Fruit fly (Drosophila melanogaster) whole organism, prepupa: ENCODE data around the gene Spase25.

Experiments
- Blimp-1 ChIP-seq: fragments of 200-800 bp; sonication (Bioruptor generic); optimal IDR thresholded peaks from 3 replicates; lab custom pipeline; 2017; ENCODE audit warnings: missing biosample characterization, missing genetic modification characterization, mild to moderate bottlenecking, moderate library complexity, missing genetic modification reagents
- CG10631 ChIP-seq: fragments of 200-800 bp; sonication (Bioruptor generic); optimal IDR thresholded peaks from 2 replicates; lab custom pipeline; 2016; ENCODE audit warnings: missing biosample characterization, missing genetic modification characterization
- CG10669 ChIP-seq: fragments of 200-800 bp; sonication (Bioruptor generic); optimal IDR thresholded peaks from 3 replicates; lab custom pipeline; 2018; ENCODE audit warnings: missing biosample characterization, mild to moderate bottlenecking, missing genetic modification characterization, moderate library complexity
- CG11294 ChIP-seq: fragments of 200-800 bp; sonication (Bioruptor generic); IDR thresholded peaks from 2 replicates; pipeline ENCODE4 v1.3.6; 2022; ENCODE audit warnings: missing biosample characterization, missing genetic modification characterization
- CG11762 ChIP-seq: fragments of 200-800 bp; sonication (Bioruptor generic); optimal IDR thresholded peaks from 3 replicates; lab custom pipeline; 2016; ENCODE audit warnings: missing biosample characterization, missing genetic modification characterization; ENCODE audit not compliant: insufficient read depth
- CG11902 ChIP-seq: fragments of 200-800 bp; sonication (Bioruptor generic); optimal IDR thresholded peaks from 3 replicates; lab custom pipeline; 2016; ENCODE audit warnings: missing biosample characterization, missing genetic modification characterization
- CG15336 ChIP-seq: fragments of 200-800 bp; sonication (Bioruptor generic); IDR thresholded peaks from 2 replicates; pipeline ENCODE4 v1.3.6; 2022; ENCODE audit warnings: missing biosample characterization, missing genetic modification characterization
- CG1621 ChIP-seq: fragments of 200-800 bp; sonication (Bioruptor generic); optimal IDR thresholded peaks from 3 replicates; lab custom pipeline; 2018; ENCODE audit warnings: missing biosample characterization, mild to moderate bottlenecking, missing genetic modification characterization
- CG16779 ChIP-seq: fragments of 200-800 bp; sonication (Bioruptor generic); optimal IDR thresholded peaks from 3 replicates; lab custom pipeline; 2017; ENCODE audit warnings: missing biosample characterization, mild to moderate bottlenecking, missing genetic modification characterization
- CG3032 ChIP-seq: fragments of 200-800 bp; optimal IDR thresholded peaks from 2 replicates; lab custom pipeline; 2019; ENCODE audit warnings: missing biosample characterization, mild to moderate bottlenecking, missing genetic modification characterization, moderate library complexity
- CG31627 ChIP-seq: fragments of 200-800 bp; sonication (Bioruptor generic); optimal IDR thresholded peaks from 3 replicates; lab custom pipeline; 2016; ENCODE audit warnings: missing biosample characterization, missing genetic modification characterization
- CG32006 ChIP-seq: fragments of 200-800 bp; sonication (Bioruptor generic); optimal IDR thresholded peaks from 3 replicates; lab custom pipeline; 2017; ENCODE audit warnings: missing biosample characterization, mild to moderate bottlenecking, missing genetic modification characterization
- CG3919 ChIP-seq: fragments of 200-800 bp; sonication (Bioruptor generic); optimal IDR thresholded peaks from 3 replicates; lab custom pipeline; 2016; ENCODE audit warnings: missing biosample characterization, missing genetic modification characterization
- CG4318 ChIP-seq: fragments of 200-800 bp; sonication (Bioruptor generic); optimal IDR thresholded peaks from 3 replicates; lab custom pipeline; 2017; ENCODE audit warnings: missing biosample characterization, mild to moderate bottlenecking, missing genetic modification characterization
- CG6163 ChIP-seq: fragments of 200-800 bp; sonication (Bioruptor generic); IDR thresholded peaks from 3 replicates; pipeline ENCODE4 v1.3.6; 2022; ENCODE audit warnings: missing biosample characterization, missing genetic modification characterization
- CG6276 ChIP-seq: fragments of 200-800 bp; sonication (Bioruptor generic); optimal IDR thresholded peaks from 2 replicates; lab custom pipeline; 2017; ENCODE audit warnings: missing biosample characterization, mild to moderate bottlenecking, missing genetic modification characterization
- CG6808 ChIP-seq: fragments of 200-800 bp; sonication (Bioruptor generic); optimal IDR thresholded peaks from 3 replicates; lab custom pipeline; 2017; ENCODE audit warnings: missing biosample characterization, missing genetic modification characterization, mild to moderate bottlenecking, moderate library complexity, missing genetic modification reagents
- CG6854 ChIP-seq: fragments of 200-800 bp; sonication (Bioruptor generic); optimal IDR thresholded peaks from 2 replicates; lab custom pipeline; 2017; ENCODE audit warnings: missing biosample characterization, mild to moderate bottlenecking, missing genetic modification characterization
- CG7368 ChIP-seq: fragments of 200-800 bp; sonication (Bioruptor generic); optimal IDR thresholded peaks from 3 replicates; lab custom pipeline; 2016; ENCODE audit warnings: missing biosample characterization, missing genetic modification characterization
- CG8119 ChIP-seq: fragments of 200-800 bp; sonication (Bioruptor generic); IDR thresholded peaks from 3 replicates; pipeline ENCODE4 v1.3.6; 2022; ENCODE audit warnings: missing biosample characterization, missing genetic modification characterization
- CG8319 ChIP-seq: fragments of 200-800 bp; sonication (Bioruptor generic); optimal IDR thresholded peaks from 3 replicates; lab custom pipeline; 2016; ENCODE audit warnings: missing biosample characterization, missing genetic modification characterization
- CG8632 ChIP-seq: fragments of 200-800 bp; sonication (Bioruptor generic); optimal IDR thresholded peaks from 3 replicates; lab custom pipeline; 2016; ENCODE audit warnings: missing biosample characterization, missing genetic modification characterization
- Eip75B ChIP-seq: fragments of 200-800 bp; sonication (Bioruptor generic); optimal IDR thresholded peaks from 3 replicates; lab custom pipeline; 2016; ENCODE audit warnings: missing biosample characterization, missing genetic modification characterization
- Eip78C ChIP-seq: fragments of 200-800 bp; sonication (Bioruptor generic); peaks from one replicate; lab custom pipeline; 2016; ENCODE audit warnings: missing biosample characterization, missing genetic modification characterization
- Eip93F ChIP-seq: fragments of 200-800 bp; sonication (Bioruptor generic); optimal IDR thresholded peaks from 2 replicates; lab custom pipeline; 2016; ENCODE audit warnings: missing biosample characterization, mild to moderate bottlenecking, missing genetic modification characterization
- Ets96B ChIP-seq: fragments of 200-800 bp; optimal IDR thresholded peaks from 2 replicates; lab custom pipeline; 2019; ENCODE audit warnings: missing biosample characterization, mild to moderate bottlenecking, missing genetic modification characterization, moderate library complexity
- Gug ChIP-seq: fragments of 200-800 bp; sonication (Bioruptor generic); IDR thresholded peaks from 2 replicates; pipeline ENCODE4 v1.3.6; 2022; ENCODE audit warnings: missing biosample characterization, missing genetic modification characterization
- Hr38 ChIP-seq: sonication (Bioruptor generic); optimal IDR thresholded peaks from 2 replicates; lab custom pipeline; 2016; ENCODE audit warnings: missing biosample characterization, missing genetic modification characterization
- Hr39 ChIP-seq: fragments of 200-800 bp; sonication (Bioruptor generic); optimal IDR thresholded peaks from 2 replicates; lab custom pipeline; 2016; ENCODE audit warnings: missing biosample characterization, missing genetic modification characterization
- Hr4 ChIP-seq: fragments of 200-800 bp; sonication (Bioruptor generic); optimal IDR thresholded peaks from 3 replicates; lab custom pipeline; 2016; ENCODE audit warnings: missing biosample characterization, missing genetic modification characterization
- Met ChIP-seq: fragments of 200-800 bp; sonication (Bioruptor generic); optimal IDR thresholded peaks from 3 replicates; lab custom pipeline; 2016; ENCODE audit warnings: missing biosample characterization, missing genetic modification characterization
- OdsH ChIP-seq: fragments of 200-800 bp; sonication (Bioruptor generic); optimal IDR thresholded peaks from 3 replicates; lab custom pipeline; 2016; ENCODE audit warnings: missing biosample characterization, missing genetic modification characterization
- Sox102F ChIP-seq: fragments of 200-800 bp; sonication (Bioruptor generic); optimal IDR thresholded peaks from 2 replicates; lab custom pipeline; 2016; ENCODE audit warnings: missing biosample characterization, mild to moderate bottlenecking, missing genetic modification characterization
- Sox14 ChIP-seq: fragments of 200-800 bp; sonication (Bioruptor generic); optimal IDR thresholded peaks from 3 replicates; lab custom pipeline; 2016; ENCODE audit warnings: missing biosample characterization, missing genetic modification characterization
- Sox15 ChIP-seq: fragments of 200-800 bp; sonication (Bioruptor generic); optimal IDR thresholded peaks from 3 replicates; lab custom pipeline; 2016; ENCODE audit warnings: missing biosample characterization, missing genetic modification characterization
- achi ChIP-seq: fragments of 200-800 bp; sonication (Bioruptor generic); optimal IDR thresholded peaks from 3 replicates; lab custom pipeline; 2016; ENCODE audit warnings: missing biosample characterization, missing genetic modification characterization
- acj6 ChIP-seq: fragments of 200-800 bp; sonication (Bioruptor generic); optimal IDR thresholded peaks from 3 replicates; lab custom pipeline; 2016; ENCODE audit warnings: missing biosample characterization, missing genetic modification characterization
- cyc ChIP-seq: fragments of 200-800 bp; sonication (Bioruptor generic); optimal IDR thresholded peaks from 3 replicates; lab custom pipeline; 2016; ENCODE audit warnings: missing biosample characterization, missing genetic modification characterization
- dac ChIP-seq: fragments of 200-800 bp; sonication (Bioruptor generic); optimal IDR thresholded peaks from 2 replicates; lab custom pipeline; 2017; ENCODE audit warnings: missing biosample characterization, mild to moderate bottlenecking, missing genetic modification characterization
- dsx ChIP-seq: fragments of 200-800 bp; optimal IDR thresholded peaks from 3 replicates; lab custom pipeline; 2019; ENCODE audit warnings: missing biosample characterization, mild to moderate bottlenecking, missing genetic modification characterization, moderate library complexity; ENCODE audit not compliant: poor library complexity, severe bottlenecking
- eg ChIP-seq: fragments of 200-800 bp; sonication (Bioruptor generic); IDR thresholded peaks from 3 replicates; pipeline ENCODE4 v1.3.6; 2022; ENCODE audit warnings: missing biosample characterization, missing genetic modification characterization
- fd59A ChIP-seq: fragments of 200-800 bp; sonication (Bioruptor generic); optimal IDR thresholded peaks from 2 replicates; lab custom pipeline; 2017; ENCODE audit warnings: missing biosample characterization, mild to moderate bottlenecking, missing genetic modification characterization, missing genetic modification reagents
- fd85E ChIP-seq: fragments of 200-800 bp; sonication (Bioruptor generic); optimal IDR thresholded peaks from 3 replicates; lab custom pipeline; 2016; ENCODE audit warnings: missing biosample characterization, missing genetic modification characterization
- net ChIP-seq: fragments of 200-800 bp; sonication (Bioruptor generic); optimal IDR thresholded peaks from 3 replicates; lab custom pipeline; 2016; ENCODE audit warnings: missing biosample characterization, missing genetic modification characterization
- pdm3 ChIP-seq: fragments of 200-800 bp; sonication (Bioruptor generic); optimal IDR thresholded peaks from 3 replicates; lab custom pipeline; 2016; ENCODE audit warnings: missing biosample characterization, missing genetic modification characterization
- salr ChIP-seq, 2 experiments: fragments of 200-800 bp; sonication (Bioruptor generic); optimal IDR thresholded peaks; 3 replicates each; lab custom pipeline; 2016 to 2018; ENCODE audit warnings: missing biosample characterization in 2 of 2, missing genetic modification characterization in 2 of 2, mild to moderate bottlenecking in 1 of 2
- spab ChIP-seq: fragments of 200-800 bp; sonication (Bioruptor generic); optimal IDR thresholded peaks from 2 replicates; lab custom pipeline; 2017; ENCODE audit warnings: missing biosample characterization, mild to moderate bottlenecking, missing genetic modification characterization, missing genetic modification reagents
- ss ChIP-seq, 2 experiments: fragments of 200-800 bp; sonication (Bioruptor generic); optimal IDR thresholded peaks; 2 replicates in 1 of 2; 3 replicates in 1 of 2; lab custom pipeline; 2017 to 2018; ENCODE audit warnings: mild to moderate bottlenecking in 2 of 2, missing biosample characterization in 2 of 2, missing genetic modification characterization in 2 of 2, moderate library complexity in 1 of 2
- svp ChIP-seq: fragments of 200-800 bp; sonication (Bioruptor generic); peaks from one replicate; lab custom pipeline; 2016; ENCODE audit warnings: missing biosample characterization, missing genetic modification characterization
- topi ChIP-seq: fragments of 200-800 bp; sonication (Bioruptor generic); optimal IDR thresholded peaks from 3 replicates; lab custom pipeline; 2016; ENCODE audit warnings: missing biosample characterization, missing genetic modification characterization
- vri ChIP-seq: fragments of 200-800 bp; sonication (Bioruptor generic); optimal IDR thresholded peaks from 3 replicates; lab custom pipeline; 2016; ENCODE audit warnings: missing biosample characterization, mild to moderate bottlenecking, missing genetic modification characterization

Spase25 gene

DNA sequence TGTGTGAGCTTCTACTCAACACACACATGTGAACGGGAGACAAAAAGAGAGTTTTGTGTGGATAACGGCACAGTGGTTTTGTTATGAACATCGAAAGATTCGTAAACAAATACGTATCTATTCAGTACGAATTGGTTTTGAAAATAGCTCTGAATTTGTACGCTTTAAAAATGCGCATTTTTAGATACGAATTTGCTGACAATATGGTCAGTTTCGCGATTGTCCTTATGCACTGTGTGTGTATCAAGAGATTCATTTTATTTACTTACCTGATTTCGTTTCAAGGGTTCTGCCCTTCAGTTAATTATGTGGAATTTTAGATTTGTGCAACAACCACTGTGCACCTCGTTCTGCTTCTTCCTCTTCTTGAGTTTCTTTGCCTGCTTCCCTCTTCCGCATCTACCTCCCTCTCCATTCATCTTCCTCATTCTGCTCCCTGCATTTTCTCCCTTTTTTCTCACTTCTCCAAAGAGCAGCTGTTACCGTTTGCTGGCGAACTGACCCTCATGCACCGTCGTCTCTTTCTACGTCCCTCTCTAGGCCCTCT, 9.8 kb downstream of the Spase25 start:
- peak; percentile 95 for TF ChIP-seq pdm3
- TF ChIP-seq CG8319 (GFP tag; lab: Kevin White, UChicago) = peak; percentile 93
- peak; percentile 95 for TF ChIP-seq fd59A (GFP tag; lab: Kevin White, UChicago)
- TF ChIP-seq dac (GFP tag; lab: Kevin White, UChicago) = peak; percentile 77
- TF ChIP-seq CG6808 (GFP tag; lab: Kevin White, UChicago) = peak; percentile 95
- TF ChIP-seq CG8119 (GFP tag; lab: Robert Waterston, UW) = peak; percentile 88
- peak; percentile 51; the same call in 1 of the 3 replicates for TF ChIP-seq eg (GFP tag; lab: Robert Waterston, UW)
- peak; percentile 75 for TF ChIP-seq CG6276 (GFP tag; lab: Kevin White, UChicago)
- TF ChIP-seq CG31627 (GFP tag; lab: Kevin White, UChicago) = peak; percentile 95
- TF ChIP-seq Hr38 (GFP tag; lab: Kevin White, UChicago) = no peak
- peak; percentile 94 for TF ChIP-seq CG7368
- TF ChIP-seq Ets96B = peak; percentile 94
- TF ChIP-seq CG4318 (GFP tag; lab: Kevin White, UChicago) = peak; percentile 81
- peak; percentile 94 for TF ChIP-seq CG8632
- TF ChIP-seq Hr39 = peak; percentile 96
- peak; percentile 92 for TF ChIP-seq CG32006
- TF ChIP-seq net = peak; percentile 92
- TF ChIP-seq Hr4 = peak; percentile 76
- TF ChIP-seq OdsH (GFP tag; lab: Kevin White, UChicago) = peak; percentile 95
- peak; percentile 95 to 96 for TF ChIP-seq ss (GFP tag; optimal IDR thresholded peaks at IDR 0.05; lab: Kevin White, UChicago)
- TF ChIP-seq Sox14 (GFP tag; lab: Kevin White, UChicago) = peak; percentile 97
- peak; percentile 91 for TF ChIP-seq CG11762 (GFP tag; lab: Kevin White, UChicago)
- TF ChIP-seq CG10669 = peak; percentile 95
- peak; percentile 97 for TF ChIP-seq topi (GFP tag; lab: Kevin White, UChicago)
- peak; percentile 83 for TF ChIP-seq Blimp-1 (GFP tag; lab: Kevin White, UChicago)
- TF ChIP-seq spab (GFP tag; lab: Kevin White, UChicago) = peak; percentile 92
- peak; percentile 95 for TF ChIP-seq CG3919 (GFP tag; lab: Kevin White, UChicago)
- TF ChIP-seq CG11902 (GFP tag; lab: Kevin White, UChicago) = peak; percentile 91
- 0 out of 2 replicates have a peak, but pooled peaks have one; percentile 35 for TF ChIP-seq CG11294
- peak; percentile 91 to 92 for TF ChIP-seq salr (GFP tag; optimal IDR thresholded peaks at IDR 0.05; lab: Kevin White, UChicago)
- peak; percentile 95 for TF ChIP-seq CG1621 (tag; lab: Kevin White, UChicago)
- peak; percentile 86 for TF ChIP-seq CG15336 (GFP tag; lab: Robert Waterston, UW)
- TF ChIP-seq fd85E (GFP tag; lab: Kevin White, UChicago) = peak; percentile 82
- TF ChIP-seq CG6163 (GFP tag; lab: Robert Waterston, UW) = peak; percentile 86
- TF ChIP-seq Eip78C (GFP tag; lab: Kevin White, UChicago) = peak; percentile 98
- peak; percentile 97 for TF ChIP-seq Met (GFP tag; lab: Kevin White, UChicago)
- TF ChIP-seq Gug (GFP tag; lab: Robert Waterston, UW) = peak; percentile 68
- peak; percentile 94 for TF ChIP-seq cyc (GFP tag; lab: Kevin White, UChicago)
- TF ChIP-seq Eip75B (GFP tag; lab: Kevin White, UChicago) = peak; percentile 96
- TF ChIP-seq CG3032 (tag; lab: Kevin White, UChicago) = peak; percentile 95
- peak; percentile 88 for TF ChIP-seq CG6854
- peak; percentile 87 for TF ChIP-seq CG16779 (tag; lab: Kevin White, UChicago)
- peak; percentile 95 for TF ChIP-seq acj6 (GFP tag; lab: Kevin White, UChicago)
- TF ChIP-seq Sox15 (GFP tag; lab: Kevin White, UChicago) = peak; percentile 95
- peak; percentile 94 for TF ChIP-seq achi (GFP tag; lab: Kevin White, UChicago)
- TF ChIP-seq CG10631 (GFP tag; lab: Kevin White, UChicago) = peak; percentile 95
- TF ChIP-seq svp (GFP tag; lab: Kevin White, UChicago) = peak; percentile 96
- TF ChIP-seq Sox102F (GFP tag; lab: Kevin White, UChicago) = peak; percentile 96
- peak; percentile 92 for TF ChIP-seq dsx (GFP tag; lab: Kevin White, UChicago)
- TF ChIP-seq Eip93F = peak; percentile 73
- peak; percentile 88 for TF ChIP-seq vri (GFP tag; lab: Kevin White, UChicago)
